Worm (Caenorhabditis elegans) whole organism, young adult: Measurements from ENCODE around the gene his-5.
"Not testable (repeated sequence)": the region's sequence is repeated elsewhere in the genome, so short reads cannot be mapped to it uniquely, and the experiment has no call there.

Source experiments
- B0035.1 ChIP-seq: sonication (generic microtip); optimal IDR thresholded peaks from 2 replicates; lab custom pipeline; 2016; ENCODE audit warnings: missing genetic modification characterization, mild to moderate bottlenecking, missing compliant biosample characterization, missing genotype, missing genetic modification reagents
- B0261.1 ChIP-seq: sonication (generic microtip); optimal IDR thresholded peaks from 2 replicates; lab custom pipeline; 2016; ENCODE audit warnings: mild to moderate bottlenecking, missing genetic modification characterization, moderate library complexity, missing compliant biosample characterization
- C06A6.2 ChIP-seq: fragments of 200-800 bp; sonication (Bioruptor generic); conservative IDR thresholded peaks from 2 replicates; pipeline ENCODE4 v1.3.6; 2022; ENCODE audit warnings: missing genetic modification characterization, missing compliant biosample characterization
- C17E4.6 ChIP-seq: fragments of 200-800 bp; sonication (Bioruptor generic); IDR thresholded peaks from 2 replicates; pipeline ENCODE4 v1.3.6; 2022; ENCODE audit warnings: missing genetic modification reagents, missing genetic modification characterization, missing compliant biosample characterization
- F33H1.4 ChIP-seq: fragments of 200-800 bp; sonication (Bioruptor generic); IDR thresholded peaks from 2 replicates; pipeline ENCODE4 v1.3.6; 2022; ENCODE audit warnings: missing genetic modification reagents, missing genetic modification characterization, missing compliant biosample characterization
- F57A8.1 ChIP-seq: fragments of 200-800 bp; sonication (Bioruptor generic); optimal IDR thresholded peaks from 2 replicates; lab custom pipeline; 2018; ENCODE audit warnings: mild to moderate bottlenecking, missing genetic modification characterization, moderate library complexity, missing compliant biosample characterization
- K12H6.12 ChIP-seq: fragments of 200-800 bp; sonication (Bioruptor generic); optimal IDR thresholded peaks from 2 replicates; lab custom pipeline; 2018; ENCODE audit warnings: mild to moderate bottlenecking, missing genetic modification characterization, missing compliant biosample characterization
- T26A5.8 ChIP-seq: sonication (generic microtip); optimal IDR thresholded peaks from 2 replicates; lab custom pipeline; 2016; ENCODE audit warnings: missing genetic modification characterization, missing compliant biosample characterization
- Y67H2A.10 ChIP-seq: fragments of 200-800 bp; sonication (Bioruptor generic); conservative IDR thresholded peaks from 2 replicates; pipeline ENCODE4 v1.3.6; 2022; ENCODE audit warnings: missing genetic modification reagents, missing genetic modification characterization, missing compliant biosample characterization
- Y79H2A.3 ChIP-seq: fragments of 200-800 bp; sonication (Bioruptor generic); conservative IDR thresholded peaks from 2 replicates; pipeline ENCODE4 v1.3.6; 2022; ENCODE audit warnings: missing genetic modification reagents, missing genetic modification characterization, missing compliant biosample characterization
- ZK185.1 ChIP-seq: sonication (generic microtip); optimal IDR thresholded peaks from 2 replicates; lab custom pipeline; 2016; ENCODE audit warnings: mild to moderate bottlenecking, missing genetic modification characterization, missing compliant biosample characterization; ENCODE audit not compliant: poor library complexity, severe bottlenecking
- akir-1 ChIP-seq: fragments of 200-800 bp; sonication (Bioruptor generic); optimal IDR thresholded peaks from 2 replicates; lab custom pipeline; 2018; ENCODE audit warnings: mild to moderate bottlenecking, missing genetic modification characterization, moderate library complexity, missing compliant biosample characterization
- athp-1 ChIP-seq: sonication (generic microtip); optimal IDR thresholded peaks from 2 replicates; lab custom pipeline; 2017; ENCODE audit warnings: mild to moderate bottlenecking, missing genetic modification characterization, missing compliant biosample characterization
- bed-1 ChIP-seq: fragments of 200-800 bp; sonication (Bioruptor generic); IDR thresholded peaks from 2 replicates; pipeline ENCODE4 v1.3.6; 2022; ENCODE audit warnings: missing genetic modification reagents, missing genetic modification characterization, missing compliant biosample characterization
- cebp-2 ChIP-seq: fragments of 200-800 bp; sonication (Bioruptor generic); IDR thresholded peaks from 2 replicates; pipeline ENCODE4 v1.3.6; 2022; ENCODE audit warnings: missing genetic modification characterization, missing compliant biosample characterization
- ceh-79 ChIP-seq: sonication (generic microtip); optimal IDR thresholded peaks from 2 replicates; lab custom pipeline; 2017; ENCODE audit warnings: mild to moderate bottlenecking, missing genetic modification characterization, missing compliant biosample characterization
- dox-1 ChIP-seq: fragments of 200-800 bp; sonication (Bioruptor generic); IDR thresholded peaks from 2 replicates; pipeline ENCODE4 v1.3.6; 2022; ENCODE audit warnings: missing genetic modification reagents, missing genetic modification characterization, missing compliant biosample characterization
- dpff-1 ChIP-seq: sonication (generic microtip); optimal IDR thresholded peaks from 2 replicates; lab custom pipeline; 2017; ENCODE audit warnings: mild to moderate bottlenecking, missing genetic modification characterization, missing compliant biosample characterization
- dpl-1 ChIP-seq: fragments of 150-350 bp; optimal IDR thresholded peaks from 2 replicates; lab custom pipeline; 2014; ENCODE audit warnings: missing biosample characterization, missing genetic modification reagents, missing genetic modification characterization
- ets-4 ChIP-seq: fragments of 200-800 bp; sonication (Bioruptor generic); optimal IDR thresholded peaks from 2 replicates; lab custom pipeline; 2018; ENCODE audit warnings: mild to moderate bottlenecking, missing genetic modification characterization, missing compliant biosample characterization
- fkh-3 ChIP-seq: sonication (generic microtip); optimal IDR thresholded peaks from 2 replicates; lab custom pipeline; 2016; ENCODE audit warnings: mild to moderate bottlenecking, missing genetic modification characterization, missing compliant biosample characterization
- hlh-12 ChIP-seq: sonication (generic microtip); optimal IDR thresholded peaks from 2 replicates; lab custom pipeline; 2016; ENCODE audit warnings: missing genetic modification characterization, missing compliant biosample characterization
- hmg-20 ChIP-seq: fragments of 200-800 bp; sonication (Bioruptor generic); IDR thresholded peaks from 2 replicates; pipeline ENCODE4 v1.3.6; 2022; ENCODE audit warnings: missing genetic modification reagents, missing genetic modification characterization, missing compliant biosample characterization
- lag-1 ChIP-seq: fragments of 200-800 bp; sonication (Bioruptor generic); IDR thresholded peaks from 2 replicates; pipeline ENCODE4 v1.3.6; 2022; ENCODE audit warnings: missing genetic modification reagents, missing genetic modification characterization, missing compliant biosample characterization
- lin-35 ChIP-seq, 3 experiments: fragments of 150-350 bp in 2 of 3; sonication (generic microtip) in 1 of 3; optimal IDR thresholded peaks; 2 replicates each; lab custom pipeline; 2014 to 2018; ENCODE audit warnings: missing biosample characterization in 3 of 3, missing genetic modification characterization in 3 of 3, missing genetic modification reagents in 3 of 3
- madf-3 ChIP-seq: fragments of 200-800 bp; sonication (Bioruptor generic); IDR thresholded peaks from 2 replicates; pipeline ENCODE4 v1.3.6; 2022; ENCODE audit warnings: missing genetic modification reagents, missing genetic modification characterization, missing compliant biosample characterization
- mcd-1 ChIP-seq: fragments of 200-800 bp; sonication (Bioruptor generic); IDR thresholded peaks from 2 replicates; pipeline ENCODE4 v1.3.6; 2022; ENCODE audit warnings: missing genetic modification reagents, missing genetic modification characterization, missing compliant biosample characterization
- mel-28 ChIP-seq: sonication (generic microtip); optimal IDR thresholded peaks from 2 replicates; lab custom pipeline; 2016; ENCODE audit warnings: borderline replicate concordance, mild to moderate bottlenecking, missing genetic modification characterization, missing compliant biosample characterization
- mxl-1 ChIP-seq: sonication (generic microtip); optimal IDR thresholded peaks from 2 replicates; lab custom pipeline; 2016; ENCODE audit warnings: missing genetic modification characterization, missing compliant biosample characterization
- nfya-1 ChIP-seq: sonication (generic microtip); optimal IDR thresholded peaks from 2 replicates; lab custom pipeline; 2017; ENCODE audit warnings: antibody characterized with exemption, missing compliant biosample characterization, missing genetic modification characterization, borderline replicate concordance; ENCODE audit not compliant: insufficient read depth
- nhr-179 ChIP-seq: sonication (generic microtip); optimal IDR thresholded peaks from 2 replicates; lab custom pipeline; 2016; ENCODE audit warnings: mild to moderate bottlenecking, missing genetic modification characterization, missing compliant biosample characterization
- nhr-80 ChIP-seq: sonication (generic microtip); optimal IDR thresholded peaks from 2 replicates; lab custom pipeline; 2016; ENCODE audit warnings: missing genetic modification characterization, missing compliant biosample characterization
- pha-4 ChIP-seq: fragments of 150-350 bp; sonication (generic microtip); optimal IDR thresholded peaks from 2 replicates; lab custom pipeline; 2014; ENCODE audit warnings: missing biosample characterization, missing genetic modification reagents, missing genetic modification characterization
- rpc-1 ChIP-seq, 2 experiments: fragments of 150-350 bp in 1 of 2; sonication (generic microtip) in 1 of 2; optimal IDR thresholded peaks; 2 replicates each; lab custom pipeline; 2014 to 2018; ENCODE audit warnings: missing biosample characterization in 1 of 2, missing genetic modification characterization in 1 of 2, missing genetic modification reagents in 1 of 2, missing genotype in 1 of 2
- sdz-38 ChIP-seq: sonication (generic microtip); optimal IDR thresholded peaks from 2 replicates; lab custom pipeline; 2016; ENCODE audit warnings: missing genotype, missing genetic modification characterization, missing compliant biosample characterization
- snpc-3.4 ChIP-seq: sonication (generic microtip); optimal IDR thresholded peaks from 2 replicates; lab custom pipeline; 2017; ENCODE audit warnings: missing genetic modification characterization, mild to moderate bottlenecking, missing compliant biosample characterization, antibody characterized with exemption, moderate library complexity, missing genotype, missing genetic modification reagents
- snpc-4 ChIP-seq, 5 experiments: fragments of 150-350 bp in 1 of 5; sonication (generic microtip) in 4 of 5; optimal IDR thresholded peaks; 2 replicates each; lab custom pipeline; 2014 to 2018; ENCODE audit warnings: missing genetic modification characterization in 5 of 5, missing biosample characterization in 3 of 5, antibody characterized with exemption in 2 of 5, mild to moderate bottlenecking in 2 of 5, missing compliant biosample characterization in 2 of 5, missing genotype in 2 of 5, moderate library complexity in 2 of 5, missing genetic modification reagents in 1 of 5
- somi-1 ChIP-seq: fragments of 200-800 bp; sonication (Bioruptor generic); optimal IDR thresholded peaks from 2 replicates; lab custom pipeline; 2018; ENCODE audit warnings: mild to moderate bottlenecking, missing genetic modification characterization, missing compliant biosample characterization
- tbx-9 ChIP-seq: sonication (generic microtip); optimal IDR thresholded peaks from 2 replicates; lab custom pipeline; 2016; ENCODE audit warnings: borderline replicate concordance, missing genetic modification characterization, inconsistent platforms, missing compliant biosample characterization
- xnd-1 ChIP-seq: sonication (generic microtip); optimal IDR thresholded peaks from 2 replicates; lab custom pipeline; 2016; ENCODE audit warnings: missing genotype, missing genetic modification reagents, missing genetic modification characterization, missing compliant biosample characterization
- zfh-2 ChIP-seq: fragments of 200-800 bp; sonication (Bioruptor generic); conservative IDR thresholded peaks from 2 replicates; pipeline ENCODE4 v1.3.6; 2022; ENCODE audit warnings: missing genetic modification reagents, missing genetic modification characterization, missing compliant biosample characterization

The his-5 gene

ce11 chrV:8569841-8570361 lies 34.9 kb downstream of the his-5 start, which contains the start of the genes F25G6.9 and symk-1 (continued):
- TF ChIP-seq snpc-4 (GFP tag; optimal IDR thresholded peaks at IDR 0.05; lab: Kevin White, UChicago) (no peak), snpc-4 (tag; optimal IDR thresholded peaks at IDR 0.05; lab: Kevin White, UChicago) (peak in 2 of 4 experiments; percentile 42 to 55), dox-1 (GFP tag; lab: Robert Waterston, UW) (peak; percentile 55; the same call in 1 of the 2 replicates), dpff-1 (tag; lab: Kevin White, UChicago) (no peak), B0261.1 (no peak), dpl-1 (no peak), xnd-1 (tag; lab: Kevin White, UChicago) (peak; percentile 27), mxl-1 (tag; lab: Kevin White, UChicago) (no peak), bed-1 (GFP tag; lab: Robert Waterston, UW) (no peak), tbx-9 (tag; lab: Kevin White, UChicago) (no peak), nhr-80 (tag; lab: Kevin White, UChicago) (no peak), fkh-3 (no peak), T26A5.8 (tag; lab: Kevin White, UChicago) (no peak), Y79H2A.3 (GFP tag; lab: Robert Waterston, UW) (no peak), B0035.1 (no peak), K12H6.12 (tag; lab: Kevin White, UChicago) (no peak), F33H1.4 (GFP tag; lab: Robert Waterston, UW) (peak; percentile 42), pha-4 (tag; lab: Kevin White, UChicago) (no peak), F57A8.1 (GFP tag; lab: Kevin White, UChicago) (no peak), nhr-179 (tag; lab: Kevin White, UChicago) (no peak), Y67H2A.10 (GFP tag; lab: Robert Waterston, UW) (no peak), sdz-38 (tag; lab: Kevin White, UChicago) (no peak), ZK185.1 (tag; lab: Kevin White, UChicago) (peak; percentile 45), cebp-2 (GFP tag; lab: Robert Waterston, UW) (no peak), hmg-20 (GFP tag; lab: Robert Waterston, UW) (no peak), C06A6.2 (GFP tag; lab: Robert Waterston, UW) (no peak), ets-4 (GFP tag; lab: Kevin White, UChicago) (no peak), akir-1 (GFP tag; lab: Kevin White, UChicago) (no peak), lin-35 (GFP tag; optimal IDR thresholded peaks at IDR 0.05; lab: Kevin White, UChicago) (peak in 1 of 3 experiments; percentile 42), madf-3 (GFP tag; lab: Robert Waterston, UW) (no peak), nfya-1 (tag; lab: Kevin White, UChicago) (no peak), mcd-1 (GFP tag; lab: Robert Waterston, UW) (peak; percentile 71)
- TF ChIP-seq, all 124 proteins: peak for 24

ce11 chrV:8574762-8575161 lies 39.7 kb downstream of the his-5 start, which contains the start of gene F25G6.1:
Gene F25G6.1 (plus strand): TSS chrV:8575062.
- TF ChIP-seq rpc-1 (optimal IDR thresholded peaks at IDR 0.05; lab: Kevin White, UChicago); rpc-1 (tag; optimal IDR thresholded peaks at IDR 0.05; lab: Kevin White, UChicago); athp-1; mel-28 (tag; lab: Kevin White, UChicago): not testable (repeated sequence)

DNA sequence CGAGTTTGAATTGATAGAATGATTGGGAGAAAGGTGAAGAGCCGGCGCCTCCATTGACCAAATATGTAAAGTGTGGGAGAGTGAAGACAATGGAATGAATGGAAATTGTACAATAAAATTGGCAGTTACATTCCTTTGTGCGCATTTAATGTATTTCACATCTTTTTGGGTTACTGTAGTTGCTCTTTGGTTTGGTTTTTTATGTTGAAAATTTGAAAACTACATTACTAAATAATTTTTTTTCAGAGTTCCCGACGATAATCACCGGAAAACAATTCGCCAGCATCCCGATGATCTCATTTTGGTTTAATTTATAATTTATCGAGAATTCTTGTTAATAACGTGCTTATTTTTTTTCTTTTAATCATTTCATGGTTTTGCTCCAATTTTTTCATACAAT lies 45.9 kb downstream of the his-5 start, which contains the start of gene C10B5.1:
Gene C10B5.1, plus strand, starts transcription at position 301 of the 400 bp plus-strand sequence.
- TF ChIP-seq somi-1 (GFP tag; lab: Kevin White, UChicago) = no peak
- TF ChIP-seq dpl-1 = no peak
- no peak for TF ChIP-seq ceh-79
- TF ChIP-seq zfh-2 = no peak
- TF ChIP-seq hlh-12 (tag; lab: Kevin White, UChicago) = no peak
- TF ChIP-seq C17E4.6 (GFP tag; lab: Robert Waterston, UW) = no peak
- TF ChIP-seq lag-1 (GFP tag; lab: Robert Waterston, UW) = no peak
- no peak for TF ChIP-seq snpc-3.4 (tag; lab: Kevin White, UChicago)
